Worm (Caenorhabditis elegans): Measurements from ENCODE around the gene C18B2.3.

DNA sequence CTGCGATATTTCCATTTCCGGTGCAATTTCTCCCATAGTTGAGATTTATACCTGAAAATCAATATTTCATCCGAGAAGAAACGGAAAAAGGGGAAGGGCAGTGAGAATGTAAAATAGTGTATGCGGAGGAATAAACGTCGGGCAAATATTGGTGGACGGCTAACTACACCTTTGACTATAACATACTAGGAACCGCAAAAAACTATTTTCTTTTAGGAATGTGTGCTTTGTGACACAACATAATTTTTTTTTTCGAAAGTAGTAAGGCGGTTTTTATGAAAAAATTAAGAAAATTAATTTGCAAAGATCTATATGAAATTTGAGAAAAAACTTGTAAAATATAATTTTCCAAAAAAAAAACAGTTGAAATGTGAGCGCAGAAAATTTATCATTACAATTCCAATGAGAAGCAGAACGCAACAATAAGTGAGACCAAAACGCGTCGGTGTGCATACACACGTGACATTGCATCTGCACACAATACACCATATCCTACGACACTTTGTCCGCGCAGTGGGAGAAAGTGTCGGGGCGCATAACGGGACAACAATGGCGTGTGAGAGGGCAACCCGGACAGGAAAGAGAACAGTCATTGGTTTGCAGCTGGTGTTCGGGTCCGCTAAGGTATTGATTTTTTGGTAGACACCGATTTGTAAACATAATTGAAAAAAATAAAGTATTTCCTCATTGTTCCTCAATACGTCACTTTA lies 48.6 kb downstream of the C18B2.3 start, which contains the start of the genes sax-1 and R11G1.2:
- TF ChIP-seq zag-1 (tag; optimal IDR thresholded peaks at IDR 0.05) = no peak
- peak in 1 of 2 experiments; percentile 70 for TF ChIP-seq lsy-2 (tag; optimal IDR thresholded peaks at IDR 0.05)
- no peak for TF ChIP-seq snpc-4 (tag; optimal IDR thresholded peaks at IDR 0.05)
- TF ChIP-seq nhr-11 (tag; optimal IDR thresholded peaks at IDR 0.05) = no peak
- no peak for TF ChIP-seq madf-5 (GFP tag; IDR thresholded peaks at IDR 0.05)
- no peak for TF ChIP-seq ama-1 (optimal IDR thresholded peaks at IDR 0.05)
- no peak for TF ChIP-seq ceh-82 (tag; optimal IDR thresholded peaks at IDR 0.05)
- peak; percentile 33 to 88 for TF ChIP-seq mdl-1 (tag; optimal IDR thresholded peaks at IDR 0.05)
- peak; percentile 34 for TF ChIP-seq nhr-6 (tag; optimal IDR thresholded peaks at IDR 0.05)
- no peak for TF ChIP-seq lir-3 (tag; optimal IDR thresholded peaks at IDR 0.05)
